Worm (Caenorhabditis elegans) whole organism, late embryonic: ENCODE results near the gene srx-113.

Experiments
- F13H6.1 ChIP-seq: sonication (generic microtip); optimal IDR thresholded peaks from 2 replicates; lab custom pipeline; 2016; ENCODE audit warnings: missing genetic modification characterization, missing compliant biosample characterization
- K02D7.2 ChIP-seq: sonication (generic microtip); optimal IDR thresholded peaks from 2 replicates; lab custom pipeline; 2017; ENCODE audit warnings: mild to moderate bottlenecking, missing genetic modification characterization, missing compliant biosample characterization
- T23F11.4 ChIP-seq: fragments of 200-800 bp; sonication (Bioruptor generic); optimal IDR thresholded peaks from 2 replicates; lab custom pipeline; 2018; ENCODE audit warnings: mild to moderate bottlenecking, missing genetic modification characterization, missing compliant biosample characterization
- Y22D7AL.16 ChIP-seq: sonication (generic microtip); optimal IDR thresholded peaks from 2 replicates; lab custom pipeline; 2016; ENCODE audit warnings: missing genetic modification characterization, missing compliant biosample characterization
- ahr-1 ChIP-seq: sonication (generic microtip); optimal IDR thresholded peaks from 2 replicates; lab custom pipeline; 2016; ENCODE audit warnings: missing genetic modification characterization, missing compliant biosample characterization
- ceh-14 ChIP-seq: sonication (generic microtip); optimal IDR thresholded peaks from 2 replicates; lab custom pipeline; 2016; ENCODE audit warnings: missing genotype, missing genetic modification characterization, missing compliant biosample characterization
- ceh-18 ChIP-seq: sonication (generic microtip); optimal IDR thresholded peaks from 2 replicates; lab custom pipeline; 2016; ENCODE audit warnings: missing genetic modification characterization, missing compliant biosample characterization
- ceh-24 ChIP-seq: sonication (generic microtip); optimal IDR thresholded peaks from 2 replicates; lab custom pipeline; 2016; ENCODE audit warnings: mild to moderate bottlenecking, missing genetic modification characterization, missing compliant biosample characterization
- ceh-31 ChIP-seq: sonication (generic microtip); optimal IDR thresholded peaks from 2 replicates; lab custom pipeline; 2016; ENCODE audit warnings: missing genetic modification characterization, missing compliant biosample characterization
- ceh-34 ChIP-seq: sonication (generic microtip); optimal IDR thresholded peaks from 2 replicates; lab custom pipeline; 2016; ENCODE audit warnings: mild to moderate bottlenecking, missing genetic modification characterization, missing compliant biosample characterization
- ceh-45 ChIP-seq: fragments of 200-800 bp; sonication (Bioruptor generic); IDR thresholded peaks from 2 replicates; pipeline ENCODE4 v1.3.6; 2022; ENCODE audit warnings: missing genetic modification reagents, missing genetic modification characterization, missing compliant biosample characterization
- ceh-48 ChIP-seq: sonication (generic microtip); optimal IDR thresholded peaks from 2 replicates; lab custom pipeline; 2016; ENCODE audit warnings: missing genetic modification characterization, inconsistent platforms, missing compliant biosample characterization
- ceh-9 ChIP-seq: sonication (generic microtip); optimal IDR thresholded peaks from 2 replicates; lab custom pipeline; 2016; ENCODE audit warnings: mild to moderate bottlenecking, missing genetic modification characterization, inconsistent platforms, missing compliant biosample characterization
- che-1 ChIP-seq: sonication (generic microtip); optimal IDR thresholded peaks from 2 replicates; lab custom pipeline; 2016; ENCODE audit warnings: mild to moderate bottlenecking, missing genetic modification characterization, missing compliant biosample characterization
- dmd-4 ChIP-seq: sonication (generic microtip); optimal IDR thresholded peaks from 2 replicates; lab custom pipeline; 2016; ENCODE audit warnings: borderline replicate concordance, missing genetic modification characterization, missing compliant biosample characterization
- ets-4 ChIP-seq: sonication (generic microtip); optimal IDR thresholded peaks from 2 replicates; lab custom pipeline; 2016; ENCODE audit warnings: missing genetic modification characterization, missing compliant biosample characterization
- fax-1 ChIP-seq: sonication (generic microtip); optimal IDR thresholded peaks from 2 replicates; lab custom pipeline; 2016; ENCODE audit warnings: missing genotype, missing genetic modification characterization, missing compliant biosample characterization
- fkh-10 ChIP-seq: fragments of 150-350 bp; optimal IDR thresholded peaks from 2 replicates; lab custom pipeline; 2014; ENCODE audit warnings: missing biosample characterization, missing genetic modification reagents, missing genetic modification characterization
- gmeb-2 ChIP-seq: sonication (generic microtip); optimal IDR thresholded peaks from 2 replicates; lab custom pipeline; 2016; ENCODE audit warnings: missing genetic modification characterization, inconsistent platforms, missing compliant biosample characterization
- hlh-15 ChIP-seq: sonication (generic microtip); optimal IDR thresholded peaks from 2 replicates; lab custom pipeline; 2016; ENCODE audit warnings: missing genetic modification characterization, missing compliant biosample characterization
- hlh-30 ChIP-seq: sonication (generic microtip); optimal IDR thresholded peaks from 2 replicates; lab custom pipeline; 2017; ENCODE audit warnings: antibody characterized with exemption, missing genetic modification characterization, missing compliant biosample characterization; ENCODE audit not compliant: insufficient read depth
- lim-6 ChIP-seq: sonication (generic microtip); optimal IDR thresholded peaks from 2 replicates; lab custom pipeline; 2016; ENCODE audit warnings: missing genetic modification characterization, missing compliant biosample characterization
- lin-11 ChIP-seq: fragments of 200-800 bp; sonication (Bioruptor generic); optimal IDR thresholded peaks from 2 replicates; lab custom pipeline; 2018; ENCODE audit warnings: mild to moderate bottlenecking, missing genetic modification characterization, missing compliant biosample characterization
- npax-4 ChIP-seq: sonication (generic microtip); optimal IDR thresholded peaks from 2 replicates; lab custom pipeline; 2016; ENCODE audit warnings: missing genetic modification characterization, missing compliant biosample characterization
- odd-2 ChIP-seq: sonication (generic microtip); optimal IDR thresholded peaks from 2 replicates; lab custom pipeline; 2017; ENCODE audit warnings: antibody characterized with exemption, mild to moderate bottlenecking, missing genetic modification characterization, missing compliant biosample characterization
- pag-3 ChIP-seq: sonication (generic microtip); optimal IDR thresholded peaks from 2 replicates; lab custom pipeline; 2016; ENCODE audit warnings: missing compliant biosample characterization, missing genetic modification characterization, borderline replicate concordance
- pat-9 ChIP-seq: fragments of 200-800 bp; sonication (Bioruptor generic); optimal IDR thresholded peaks from 2 replicates; lab custom pipeline; 2018; ENCODE audit warnings: mild to moderate bottlenecking, missing genetic modification characterization, moderate library complexity, missing compliant biosample characterization
- pax-1 ChIP-seq: fragments of 150-350 bp; optimal IDR thresholded peaks from 2 replicates; lab custom pipeline; 2014; ENCODE audit warnings: missing biosample characterization, missing genetic modification characterization
- pha-2 ChIP-seq: sonication (generic microtip); optimal IDR thresholded peaks from 2 replicates; lab custom pipeline; 2017; ENCODE audit warnings: mild to moderate bottlenecking, missing genetic modification characterization, missing compliant biosample characterization
- rnt-1 ChIP-seq: sonication (generic microtip); optimal IDR thresholded peaks from 2 replicates; lab custom pipeline; 2016; ENCODE audit warnings: missing genetic modification characterization, missing compliant biosample characterization
- sdc-2 ChIP-seq: sonication (generic microtip); optimal IDR thresholded peaks from 2 replicates; lab custom pipeline; 2016; ENCODE audit warnings: missing genotype, missing genetic modification characterization, missing compliant biosample characterization
- syd-9 ChIP-seq: sonication (generic microtip); optimal IDR thresholded peaks from 2 replicates; lab custom pipeline; 2016; ENCODE audit warnings: mild to moderate bottlenecking, missing genetic modification characterization, moderate library complexity, missing compliant biosample characterization
- ttx-3 ChIP-seq: sonication (generic microtip); optimal IDR thresholded peaks from 2 replicates; lab custom pipeline; 2016; ENCODE audit warnings: missing genetic modification reagents, missing genetic modification characterization, missing compliant biosample characterization
- unc-86 ChIP-seq: sonication (generic microtip); optimal IDR thresholded peaks from 2 replicates; lab custom pipeline; 2016; ENCODE audit warnings: missing genetic modification characterization, missing compliant biosample characterization
- zip-5 ChIP-seq: sonication (generic microtip); optimal IDR thresholded peaks from 2 replicates; lab custom pipeline; 2016; ENCODE audit warnings: missing genetic modification characterization, missing compliant biosample characterization

srx-113 gene

DNA sequence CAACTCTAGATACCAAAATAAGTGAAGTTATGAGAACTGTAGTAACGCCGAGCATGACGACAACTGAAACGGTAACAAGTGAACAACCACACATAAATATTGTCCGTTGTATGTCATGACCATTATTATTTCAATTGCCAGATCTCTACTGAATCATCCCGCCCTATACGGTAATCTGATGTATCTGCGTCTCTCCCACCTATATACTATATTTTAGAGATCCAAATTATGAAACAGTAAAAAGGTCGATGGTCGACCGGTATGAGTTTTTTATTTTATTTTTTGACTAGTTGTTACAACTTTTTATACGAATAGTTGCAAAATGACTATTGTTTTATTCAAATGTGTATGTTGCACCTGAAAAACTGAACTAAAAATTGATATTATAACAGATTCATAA lies 41.3 kb downstream of the srx-113 start, which contains the start of gene ttr-43:
Gene ttr-43, minus strand, starts transcription at position 101 of the 400 bp plus-strand sequence.
- no peak for TF ChIP-seq ceh-31 (tag; lab: Kevin White, UChicago)
- no peak for TF ChIP-seq rnt-1 (tag; lab: Kevin White, UChicago)
- TF ChIP-seq ceh-45 (GFP tag; lab: Robert Waterston, UW): no peak
- no peak for TF ChIP-seq hlh-15
- no peak for TF ChIP-seq ceh-24 (tag; lab: Kevin White, UChicago)
- TF ChIP-seq ttx-3: no peak
- TF ChIP-seq odd-2 (tag; lab: Kevin White, UChicago): no peak
- TF ChIP-seq, all 69 proteins: peak for 0

DNA sequence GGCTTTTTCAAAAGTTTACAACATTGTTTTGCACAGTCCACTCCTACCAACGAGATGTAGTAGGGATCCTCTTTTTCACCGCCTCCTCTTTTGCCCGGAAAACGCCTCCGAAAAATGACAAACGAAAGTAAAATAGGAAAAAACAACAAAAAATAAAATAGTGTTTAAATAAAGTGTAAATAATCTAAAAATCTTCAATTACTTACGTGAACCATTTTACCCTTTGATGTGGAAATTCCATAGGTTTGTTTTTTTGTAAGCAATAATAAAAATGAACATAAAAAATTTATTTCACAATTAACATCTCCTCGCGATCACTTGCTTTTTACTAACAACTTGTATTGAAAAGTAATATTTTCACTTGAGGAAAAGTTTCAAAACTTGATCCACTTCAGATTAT lies 43.9 kb downstream of the srx-113 start, which contains the start of gene C14C10.1:
Gene C14C10.1, plus strand, starts transcription at position 301 of the 400 bp plus-strand sequence.
- TF ChIP-seq pat-9 (tag; lab: Kevin White, UChicago) (no peak), che-1 (no peak), ceh-14 (no peak), lim-6 (tag; lab: Kevin White, UChicago) (no peak), ceh-18 (tag; lab: Kevin White, UChicago) (no peak), ceh-9 (tag; lab: Kevin White, UChicago) (no peak), syd-9 (tag; lab: Kevin White, UChicago) (no peak), zip-5 (no peak), rnt-1 (tag; lab: Kevin White, UChicago) (no peak), hlh-15 (no peak), K02D7.2 (tag; lab: Kevin White, UChicago) (no peak), fkh-10 (GFP tag; lab: Kevin White, UChicago) (no peak), ceh-45 (GFP tag; lab: Robert Waterston, UW) (no peak), F13H6.1 (tag; lab: Kevin White, UChicago) (no peak), pha-2 (tag; lab: Kevin White, UChicago) (no peak), T23F11.4 (no peak), lin-11 (tag; lab: Kevin White, UChicago) (no peak), dmd-4 (tag; lab: Kevin White, UChicago) (no peak), sdc-2 (tag; lab: Kevin White, UChicago) (no peak), ceh-34 (tag; lab: Kevin White, UChicago) (no peak)
- TF ChIP-seq, all 69 proteins: peak for 0

DNA sequence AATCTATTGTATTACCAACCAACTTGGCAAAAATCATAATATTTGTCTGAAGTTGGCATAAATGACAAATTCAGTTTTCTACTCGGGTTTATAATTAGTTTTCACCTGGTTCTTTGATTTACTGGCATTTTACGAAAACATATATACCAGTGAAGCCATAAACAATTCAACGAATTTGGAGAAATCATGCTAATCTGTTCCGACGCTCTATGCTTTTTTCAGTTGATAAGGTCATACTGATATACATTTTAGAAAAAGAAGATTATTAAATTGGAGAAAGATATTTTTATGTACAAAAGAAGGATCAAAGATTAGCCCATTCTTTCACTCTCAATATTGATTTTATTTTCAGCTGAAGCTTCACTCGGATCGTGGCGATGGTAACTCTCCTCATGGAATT lies 45.2 kb downstream of the srx-113 start:
- TF ChIP-seq unc-86 (tag; lab: Kevin White, UChicago) (no peak), ceh-48 (tag; lab: Kevin White, UChicago) (no peak), ets-4 (tag; lab: Kevin White, UChicago) (no peak), ceh-9 (tag; lab: Kevin White, UChicago) (no peak), Y22D7AL.16 (tag; lab: Kevin White, UChicago) (no peak), ceh-18 (tag; lab: Kevin White, UChicago) (no peak), fax-1 (tag; lab: Kevin White, UChicago) (no peak), fkh-10 (GFP tag; lab: Kevin White, UChicago) (no peak), ceh-31 (tag; lab: Kevin White, UChicago) (no peak), lim-6 (tag; lab: Kevin White, UChicago) (no peak), gmeb-2 (tag; lab: Kevin White, UChicago) (no peak)

DNA sequence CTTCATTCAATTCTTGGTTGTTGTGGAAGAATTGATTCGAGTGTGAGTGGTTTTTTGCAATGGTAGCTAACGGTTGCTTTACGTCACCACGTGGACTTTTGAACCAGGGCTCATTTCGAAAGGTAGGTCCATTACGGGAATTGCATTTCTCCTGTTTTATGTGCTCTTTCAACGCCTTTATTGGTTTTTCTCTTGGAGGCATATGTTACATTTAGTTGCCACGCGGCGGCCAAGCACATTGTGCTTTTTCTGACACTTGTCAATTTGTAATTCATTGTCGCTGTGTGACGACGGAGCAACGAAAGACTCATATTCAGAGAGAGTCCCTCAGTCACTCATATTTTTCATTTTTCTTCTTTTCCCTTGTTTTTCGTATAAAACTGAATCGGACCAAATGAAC lies 47.2 kb downstream of the srx-113 start:
- TF ChIP-seq npax-4 (tag; lab: Kevin White, UChicago) (no peak), pax-1 (no peak), ceh-14 (no peak), ahr-1 (tag; lab: Kevin White, UChicago) (no peak), hlh-30 (tag; lab: Kevin White, UChicago) (no peak), pag-3 (no peak)
